Fruit fly (Drosophila melanogaster): ENCODE results near the gene CG11357.

The CG11357 gene

DNA sequence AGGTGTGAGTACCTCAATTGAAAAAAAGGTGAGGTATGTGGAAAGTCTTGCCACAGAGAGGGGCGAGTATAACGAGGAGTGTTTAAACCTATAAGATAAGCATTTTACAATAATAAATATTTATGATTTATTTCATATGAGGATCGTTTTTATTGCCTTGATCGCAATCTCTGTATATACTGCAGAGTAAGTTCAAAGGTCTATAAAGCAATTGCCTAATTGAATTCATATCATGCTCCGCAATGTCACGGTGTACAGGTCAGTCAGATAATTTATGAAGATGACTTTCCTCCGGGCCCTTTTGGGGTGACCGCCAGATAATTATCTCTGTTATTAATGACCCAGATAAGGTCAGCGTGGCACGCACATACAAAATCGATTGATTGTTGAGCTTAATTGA, 6.5 kb downstream of the CG11357 start:
- TF ChIP-seq Mio (GFP tag; optimal IDR thresholded peaks at IDR 0.05) (no peak), lola (GFP tag; optimal IDR thresholded peaks at IDR 0.05) (no peak), Hr78 (GFP tag; optimal IDR thresholded peaks at IDR 0.05) (no peak), usp (GFP tag; optimal IDR thresholded peaks at IDR 0.05) (no peak), Myc (optimal IDR thresholded peaks at IDR 0.05) (no peak), h (GFP tag; optimal IDR thresholded peaks at IDR 0.05) (no peak), fru (GFP tag; optimal IDR thresholded peaks at IDR 0.05) (no peak), rgr (GFP tag; optimal IDR thresholded peaks at IDR 0.05) (no peak), foxo (GFP tag; optimal IDR thresholded peaks at IDR 0.05) (no peak), jim (GFP tag; optimal IDR thresholded peaks at IDR 0.05) (no peak)

DNA sequence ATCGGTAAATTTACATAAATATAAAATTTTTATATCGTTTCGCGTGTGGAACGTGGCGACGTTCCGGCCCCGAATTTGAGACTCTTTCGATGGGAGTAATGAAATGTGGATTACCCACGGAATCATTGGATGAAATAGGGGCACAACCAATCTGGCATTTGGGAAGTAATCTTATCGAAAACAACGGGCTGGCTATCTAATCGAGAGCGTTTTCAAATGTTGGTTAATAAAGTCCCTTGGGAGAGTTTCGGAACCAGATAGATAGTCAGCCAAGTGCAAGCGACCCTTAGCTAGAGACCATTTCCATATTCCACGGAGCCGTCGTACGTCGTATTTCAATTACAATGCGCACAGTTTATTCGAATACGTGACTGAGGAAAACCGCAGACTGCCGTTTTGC, 7.5 kb downstream of the CG11357 start:
- TF ChIP-seq CG9705 (GFP tag; optimal IDR thresholded peaks at IDR 0.05) = no peak
- TF ChIP-seq br (GFP tag; optimal IDR thresholded peaks at IDR 0.05) = no peak
- TF ChIP-seq Jra (GFP tag; optimal IDR thresholded peaks at IDR 0.05) = no peak
- TF ChIP-seq brk (GFP tag; optimal IDR thresholded peaks at IDR 0.05) = no peak
- no peak for TF ChIP-seq h (GFP tag; optimal IDR thresholded peaks at IDR 0.05)
- TF ChIP-seq Rel (GFP tag; optimal IDR thresholded peaks at IDR 0.05) = no peak
- peak; percentile 54 for TF ChIP-seq Rel (tag; optimal IDR thresholded peaks at IDR 0.05)
- TF ChIP-seq Dif (GFP tag; optimal IDR thresholded peaks at IDR 0.05; ENCODE audit: partially characterized antibody) = no peak

DNA sequence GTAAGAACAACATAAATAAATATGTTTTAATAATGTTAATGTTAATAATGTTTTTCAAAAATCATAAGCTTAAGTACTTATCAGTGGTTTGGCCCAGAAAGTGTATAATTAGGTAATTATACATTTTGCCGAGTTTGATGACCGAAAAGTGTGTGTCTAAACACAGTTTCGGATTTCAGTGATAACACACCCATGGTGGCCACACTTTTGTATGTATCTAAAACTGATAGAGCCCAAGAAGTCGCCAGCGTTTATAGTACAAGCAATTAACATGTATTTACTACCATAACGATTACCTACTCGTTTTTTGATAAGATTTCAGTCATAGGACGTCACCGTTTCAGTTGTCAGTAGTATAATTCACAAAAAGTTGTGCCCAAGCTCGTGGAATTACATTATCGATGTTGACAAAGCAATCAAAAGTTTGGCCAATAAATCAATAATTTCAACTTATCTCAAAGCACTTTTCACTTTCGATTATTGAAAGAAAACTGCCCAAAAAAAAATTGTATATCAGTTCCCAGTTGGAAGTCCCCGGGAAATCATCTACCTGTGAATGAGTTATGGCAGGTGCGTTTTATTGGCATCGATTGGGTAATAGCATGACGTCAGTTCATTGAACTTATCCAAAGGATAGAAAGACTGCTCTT, 8.4 kb downstream of the CG11357 start:
- TF ChIP-seq foxo (GFP tag; optimal IDR thresholded peaks at IDR 0.05) = no peak
- TF ChIP-seq Myc (optimal IDR thresholded peaks at IDR 0.05) = no peak
- no peak for TF ChIP-seq Rel (GFP tag; optimal IDR thresholded peaks at IDR 0.05)
- peak; percentile 51 for TF ChIP-seq Rel (tag; optimal IDR thresholded peaks at IDR 0.05)
- TF ChIP-seq GATAd (GFP tag; optimal IDR thresholded peaks at IDR 0.05) = no peak
- no peak for TF ChIP-seq h (GFP tag; optimal IDR thresholded peaks at IDR 0.05)

dm6 chr3L:4551810-4552209, 10.0 kb downstream of the CG11357 start:
- TF ChIP-seq Dfd (GFP tag; optimal IDR thresholded peaks at IDR 0.05) (no peak), HLH106 (tag; optimal IDR thresholded peaks at IDR 0.05) (no peak), Vsx2 (GFP tag; optimal IDR thresholded peaks at IDR 0.05; ENCODE audit: partially characterized antibody) (no peak), ey (GFP tag; optimal IDR thresholded peaks at IDR 0.05) (no peak), sage (GFP tag; optimal IDR thresholded peaks at IDR 0.05) (no peak), woc (GFP tag; optimal IDR thresholded peaks at IDR 0.05) (no peak), jim (GFP tag; optimal IDR thresholded peaks at IDR 0.05) (no peak), Sp1 (GFP tag; optimal IDR thresholded peaks at IDR 0.05) (no peak), lola (GFP tag; optimal IDR thresholded peaks at IDR 0.05) (no peak), N (GFP tag; optimal IDR thresholded peaks at IDR 0.05) (no peak), pan (optimal IDR thresholded peaks at IDR 0.05) (no peak)

dm6 chr3L:4553395-4553794, 11.5 kb downstream of the CG11357 start:
- no peak for TF ChIP-seq jim (GFP tag; optimal IDR thresholded peaks at IDR 0.05)
- TF ChIP-seq Myc (optimal IDR thresholded peaks at IDR 0.05) = peak; percentile 19
- no peak for TF ChIP-seq dsf (GFP tag; optimal IDR thresholded peaks at IDR 0.05; ENCODE audit: borderline replicate concordance)
- TF ChIP-seq usp (GFP tag; optimal IDR thresholded peaks at IDR 0.05) = no peak
- no peak for TF ChIP-seq Jra (GFP tag; optimal IDR thresholded peaks at IDR 0.05)
- TF ChIP-seq br (GFP tag; optimal IDR thresholded peaks at IDR 0.05) = no peak
- no peak for TF ChIP-seq CG9705 (GFP tag; optimal IDR thresholded peaks at IDR 0.05)
- no peak for TF ChIP-seq dmrt93B (GFP tag; optimal IDR thresholded peaks at IDR 0.05)
- TF ChIP-seq Dif (GFP tag; optimal IDR thresholded peaks at IDR 0.05; ENCODE audit: partially characterized antibody) = peak; percentile 93
- peak; percentile 28 for TF ChIP-seq N (GFP tag; optimal IDR thresholded peaks at IDR 0.05)
- peak; percentile 44 to 61 for TF ChIP-seq dl (GFP tag; optimal IDR thresholded peaks at IDR 0.05; ENCODE audit: insufficient read depth in 1 of 2, partially characterized antibody in 2 of 2)
- peak; percentile 60 for TF ChIP-seq Vsx2 (GFP tag; optimal IDR thresholded peaks at IDR 0.05; ENCODE audit: partially characterized antibody)

DNA sequence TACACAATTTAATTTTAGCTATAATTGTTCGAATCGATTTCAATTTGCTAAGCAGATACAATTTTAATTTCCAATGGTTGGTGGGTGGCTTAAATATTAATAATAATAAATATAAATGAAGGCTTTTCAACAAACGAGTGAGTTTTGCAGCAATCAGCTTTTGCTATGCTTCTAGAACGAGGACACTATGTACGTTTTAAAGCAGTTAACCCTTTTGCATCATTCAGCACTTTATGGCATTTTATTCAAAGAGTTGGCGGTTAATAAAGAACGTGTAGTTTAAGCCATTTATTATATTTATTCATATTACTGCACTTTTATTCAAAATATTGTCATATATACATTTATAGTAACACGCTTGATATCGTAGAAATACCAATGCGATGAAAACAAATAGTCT, 12.4 kb downstream of the CG11357 start:
- TF ChIP-seq usp (GFP tag; optimal IDR thresholded peaks at IDR 0.05) (no peak), sv (GFP tag; optimal IDR thresholded peaks at IDR 0.05) (no peak), CG32264 (GFP tag; optimal IDR thresholded peaks at IDR 0.05) (no peak), dl (GFP tag; optimal IDR thresholded peaks at IDR 0.05; ENCODE audit: insufficient read depth in 1 of 2, partially characterized antibody in 2 of 2) (peak in 1 of 2 experiments; percentile 33), Dif (GFP tag; optimal IDR thresholded peaks at IDR 0.05; ENCODE audit: partially characterized antibody) (peak; percentile 79), brk (GFP tag; optimal IDR thresholded peaks at IDR 0.05) (no peak), Vsx2 (GFP tag; optimal IDR thresholded peaks at IDR 0.05; ENCODE audit: partially characterized antibody) (no peak), CG9705 (GFP tag; optimal IDR thresholded peaks at IDR 0.05) (no peak)
